Worm (Caenorhabditis elegans): ENCODE measurements around the gene C33B4.2.

DNA sequence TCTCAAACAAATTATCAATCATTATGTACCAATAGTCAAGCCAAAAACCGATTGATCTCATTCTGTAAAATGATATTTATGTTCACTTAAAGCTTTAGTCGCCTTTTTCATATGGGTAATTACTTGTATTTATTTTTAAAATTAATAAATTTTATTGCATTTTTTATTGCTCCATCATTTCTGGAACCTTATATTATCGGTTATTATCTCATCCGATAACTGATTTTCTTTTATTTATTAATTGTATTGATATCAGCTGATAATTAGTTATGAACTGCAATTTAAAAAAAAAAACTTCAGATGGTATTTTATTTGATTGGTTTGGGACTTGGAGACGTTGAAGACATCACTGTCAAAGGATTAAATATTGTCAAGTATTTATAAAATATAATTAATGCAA, 22.1 kb downstream of the C33B4.2 start, which contains the start of gene dph-5:
- TF ChIP-seq med-1 (GFP tag; optimal IDR thresholded peaks at IDR 0.05; ENCODE audit: insufficient read depth) (no peak), cog-1 (tag; optimal IDR thresholded peaks at IDR 0.05) (no peak), ztf-29 (GFP tag; IDR thresholded peaks at IDR 0.05) (no peak), flt-1 (GFP tag; IDR thresholded peaks at IDR 0.05) (no peak), ref-1 (GFP tag; conservative IDR thresholded peaks at IDR 0.05) (no peak)
